Worm (Caenorhabditis elegans) whole organism, late embryonic: ENCODE results near the gene nlg-1.

Experiments used
- ceh-6 ChIP-seq: fragments of 200-800 bp; sonication (Bioruptor generic); optimal IDR thresholded peaks from 2 replicates; lab custom pipeline; 2018; ENCODE audit warnings: mild to moderate bottlenecking, missing genetic modification characterization, missing compliant biosample characterization
- nhr-11 ChIP-seq: fragments of 150-350 bp; optimal IDR thresholded peaks from 2 replicates; lab custom pipeline; 2014; ENCODE audit warnings: missing biosample characterization, missing genetic modification characterization
- sox-4 ChIP-seq: sonication (generic microtip); optimal IDR thresholded peaks from 2 replicates; lab custom pipeline; 2017; ENCODE audit warnings: mild to moderate bottlenecking, missing genetic modification characterization, inconsistent platforms, missing compliant biosample characterization
- ztf-16 ChIP-seq: sonication (generic microtip); optimal IDR thresholded peaks from 2 replicates; lab custom pipeline; 2017; ENCODE audit warnings: missing genetic modification characterization, missing compliant biosample characterization

ce11 chrX:13670966-13671365 lies 40.0 kb upstream of the nlg-1 start:
- TF ChIP-seq ztf-16 (no peak), ceh-6 (GFP tag; lab: Kevin White, UChicago) (no peak), sox-4 (tag; lab: Kevin White, UChicago) (no peak), nhr-11 (tag; lab: Kevin White, UChicago) (no peak)
